Worm (Caenorhabditis elegans): Measurements from ENCODE around the gene C28A5.2.
A peak's percentile ranks its signal among the peaks of the same experiment; 100 is the strongest.
"Not testable (repeated sequence)": the region's sequence is repeated elsewhere in the genome, so short reads cannot be mapped to it uniquely, and the experiment has no call there.

The C28A5.2 gene

DNA sequence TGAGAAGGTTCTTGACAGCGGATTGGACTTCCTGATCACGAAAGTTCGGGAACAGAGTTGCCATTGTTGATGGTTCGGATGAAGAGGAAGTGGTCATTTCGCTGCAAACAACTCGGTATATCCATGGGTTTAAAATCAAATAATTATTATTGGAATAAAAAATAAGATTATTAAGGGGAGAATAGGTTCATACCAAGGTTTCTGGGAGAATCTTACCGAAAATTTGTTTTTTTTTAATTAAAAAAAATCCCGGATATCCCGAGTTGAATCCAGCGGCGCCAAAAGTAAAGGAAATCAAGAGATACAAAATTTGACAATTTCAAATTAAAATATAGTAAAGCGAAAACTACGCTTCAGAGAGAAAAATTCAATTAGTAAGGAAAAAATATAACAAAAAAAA, 21.4 kb downstream of the C28A5.2 start, which contains the start of the genes R07E5.19 and pdcd-2:
Gene R07E5.19, minus strand, starts transcription at position 101 of the 400 bp plus-strand sequence.
Gene pdcd-2, minus strand, starts transcription at position 102 of the 400 bp plus-strand sequence.
- TF ChIP-seq Y53F4B.3 (GFP tag; IDR thresholded peaks at IDR 0.05) (no peak), ceh-91 (GFP tag; IDR thresholded peaks at IDR 0.05) (no peak), repo-1 (tag; optimal IDR thresholded peaks at IDR 0.05) (no peak), ama-1 (optimal IDR thresholded peaks at IDR 0.05) (no peak), ama-1 (GFP tag; optimal IDR thresholded peaks at IDR 0.05) (no peak), dpff-1 (tag; optimal IDR thresholded peaks at IDR 0.05) (no peak), lin-26 (GFP tag; IDR thresholded peaks at IDR 0.05) (no peak), nhr-80 (tag; optimal IDR thresholded peaks at IDR 0.05) (no peak), ztf-25 (GFP tag; IDR thresholded peaks at IDR 0.05) (no peak), ztf-18 (tag; optimal IDR thresholded peaks at IDR 0.05) (no peak), hmg-1.2 (GFP tag; IDR thresholded peaks at IDR 0.05) (no peak), Y56A3A.18 (GFP tag; IDR thresholded peaks at IDR 0.05) (no peak), Y95B8A.8 (GFP tag; IDR thresholded peaks at IDR 0.05) (no peak), T07F8.4 (tag; optimal IDR thresholded peaks at IDR 0.05) (no peak)

- TF ChIP-seq cebp-1 (GFP tag; IDR thresholded peaks at IDR 0.05) = no peak
- TF ChIP-seq cebp-1 (tag; optimal IDR thresholded peaks at IDR 0.05) = no peak
- TF ChIP-seq him-1 (tag; optimal IDR thresholded peaks at IDR 0.05) = peak; percentile 34
Measured at ce11 chrIII:4415135-4415534, 24.2 kb downstream of the C28A5.2 start, which contains the start of gene R07E5.11. Gene R07E5.11, minus strand, starts transcription at chrIII:4415235.

ce11 chrIII:4414041-4414440, 25.3 kb downstream of the C28A5.2 start:
- TF ChIP-seq lin-54 (GFP tag; optimal IDR thresholded peaks at IDR 0.05) (peak; percentile 39), snpc-1.1 (tag; optimal IDR thresholded peaks at IDR 0.05; ENCODE audit: insufficient read depth) (peak; percentile 70), ztf-25 (GFP tag; IDR thresholded peaks at IDR 0.05) (0 out of 2 replicates have a peak, but pooled peaks have one; percentile 55), snpc-3.4 (tag; optimal IDR thresholded peaks at IDR 0.05) (peak; percentile 73), ceh-27 (GFP tag; optimal IDR thresholded peaks at IDR 0.05) (peak; percentile 7), lin-35 (GFP tag; optimal IDR thresholded peaks at IDR 0.05) (peak in 1 of 3 experiments; percentile 52), C06A6.2 (GFP tag; conservative IDR thresholded peaks at IDR 0.05) (peak; percentile 46; the same call in 1 of the 2 replicates), mcd-1 (GFP tag; IDR thresholded peaks at IDR 0.05) (peak; percentile 65), Y56A3A.18 (GFP tag; IDR thresholded peaks at IDR 0.05) (0 out of 2 replicates have a peak, but pooled peaks have one; percentile 64), dpff-1 (tag; optimal IDR thresholded peaks at IDR 0.05) (peak; percentile 57), pbrm-1 (GFP tag; IDR thresholded peaks at IDR 0.05) (peak; percentile 58; the same call in 1 of the 2 replicates), K11D2.4 (GFP tag; IDR thresholded peaks at IDR 0.05) (0 out of 2 replicates have a peak, but pooled peaks have one; percentile 35), die-1 (tag; optimal IDR thresholded peaks at IDR 0.05) (peak; percentile 2), ztf-6 (GFP tag; IDR thresholded peaks at IDR 0.05) (0 out of 2 replicates have a peak, but pooled peaks have one; percentile 25), him-1 (tag; optimal IDR thresholded peaks at IDR 0.05) (peak; percentile 60), ztf-18 (tag; optimal IDR thresholded peaks at IDR 0.05) (peak; percentile 34), lsl-1 (GFP tag; optimal IDR thresholded peaks at IDR 0.05) (peak; percentile 26), madf-8 (GFP tag; conservative IDR thresholded peaks at IDR 0.05) (0 out of 2 replicates have a peak, but pooled peaks have one; percentile 12), repo-1 (tag; optimal IDR thresholded peaks at IDR 0.05) (peak; percentile 54), ZK185.1 (tag; optimal IDR thresholded peaks at IDR 0.05; ENCODE audit: poor library complexity, severe bottlenecking) (peak; percentile 38), hmg-1.2 (GFP tag; IDR thresholded peaks at IDR 0.05) (peak; percentile 64), ekl-4 (GFP tag; IDR thresholded peaks at IDR 0.05) (peak; percentile 74; the same call in 1 of the 2 replicates), B0261.1 (tag; optimal IDR thresholded peaks at IDR 0.05) (peak; percentile 61), tbp1 (GFP tag; optimal IDR thresholded peaks at IDR 0.05) (peak; percentile 80), nfyb-1 (GFP tag; IDR thresholded peaks at IDR 0.05) (peak; percentile 78; the same call in 1 of the 2 replicates), Y95B8A.8 (GFP tag; IDR thresholded peaks at IDR 0.05) (0 out of 2 replicates have a peak, but pooled peaks have one; percentile 16), snpc-4 (GFP tag; optimal IDR thresholded peaks at IDR 0.05) (peak; percentile 92), snpc-4 (tag; optimal IDR thresholded peaks at IDR 0.05) (peak; percentile 94 to 99 (median 96)), Y53G8AR.9 (GFP tag; conservative IDR thresholded peaks at IDR 0.05) (peak; percentile 68), F33H1.4 (GFP tag; IDR thresholded peaks at IDR 0.05) (peak; percentile 17; the same call in 1 of the 2 replicates), chd-7 (tag; optimal IDR thresholded peaks at IDR 0.05) (peak; percentile 61), cebp-1 (tag; optimal IDR thresholded peaks at IDR 0.05) (peak; percentile 77), egl-44 (GFP tag; IDR thresholded peaks at IDR 0.05) (peak; percentile 54; the same call in 1 of the 2 replicates), rpc-1 (optimal IDR thresholded peaks at IDR 0.05) (peak; percentile 50), rpc-1 (tag; optimal IDR thresholded peaks at IDR 0.05) (peak; percentile 70)
- TF ChIP-seq cebp-1 (GFP tag; IDR thresholded peaks at IDR 0.05) = not testable (repeated sequence)
